Fruit fly (Drosophila melanogaster) whole organism, embryonic: ENCODE measurements around the gene IntS10.

Experiments used
- Asciz ChIP-seq: fragments of 200-800 bp; sonication (Bioruptor generic); optimal IDR thresholded peaks from 2 replicates; lab custom pipeline; 2017; ENCODE audit warnings: missing biosample characterization, mild to moderate bottlenecking, missing genetic modification characterization, missing genetic modification reagents
- CG10462 ChIP-seq: fragments of 200-800 bp; sonication (Bioruptor generic); optimal IDR thresholded peaks from 2 replicates; lab custom pipeline; 2016; ENCODE audit warnings: missing biosample characterization, missing genetic modification characterization
- CG11247 ChIP-seq: fragments of 200-800 bp; sonication (Bioruptor generic); IDR thresholded peaks from 2 replicates; pipeline ENCODE4 v1.3.6; 2022; ENCODE audit warnings: missing biosample characterization, missing genetic modification characterization
- CG11504 ChIP-seq: fragments of 200-800 bp; sonication (Bioruptor generic); optimal IDR thresholded peaks from 3 replicates; lab custom pipeline; 2019; ENCODE audit warnings: missing biosample characterization, mild to moderate bottlenecking, missing genetic modification characterization, moderate library complexity
- CG12659 ChIP-seq: fragments of 200-800 bp; sonication (Bioruptor generic); optimal IDR thresholded peaks from 3 replicates; lab custom pipeline; 2017; ENCODE audit warnings: mild to moderate bottlenecking, missing biosample characterization, missing genetic modification reagents, missing genetic modification characterization
- CG13296 ChIP-seq: fragments of 200-800 bp; sonication (Bioruptor generic); optimal IDR thresholded peaks from 3 replicates; lab custom pipeline; 2018; ENCODE audit warnings: missing biosample characterization, mild to moderate bottlenecking, missing genetic modification characterization
- CG13775 ChIP-seq: fragments of 200-800 bp; sonication (Bioruptor generic); optimal IDR thresholded peaks from 3 replicates; lab custom pipeline; 2017; ENCODE audit warnings: missing biosample characterization, mild to moderate bottlenecking, missing genetic modification characterization
- CG14050 ChIP-seq: fragments of 200-800 bp; sonication (Bioruptor generic); IDR thresholded peaks from 3 replicates; pipeline ENCODE4 v1.3.6; 2022; ENCODE audit warnings: missing biosample characterization, missing genetic modification characterization
- CG17186 ChIP-seq: fragments of 200-800 bp; sonication (Bioruptor generic); optimal IDR thresholded peaks from 3 replicates; lab custom pipeline; 2017; ENCODE audit warnings: missing biosample characterization, missing genetic modification reagents, missing genetic modification characterization
- CG18619 ChIP-seq: fragments of 200-800 bp; sonication (Bioruptor generic); optimal IDR thresholded peaks from 3 replicates; lab custom pipeline; 2017; ENCODE audit warnings: missing biosample characterization, mild to moderate bottlenecking, missing genetic modification characterization
- CG18764 ChIP-seq: fragments of 200-800 bp; sonication (Bioruptor generic); optimal IDR thresholded peaks from 3 replicates; lab custom pipeline; 2016; ENCODE audit warnings: missing biosample characterization, missing genetic modification characterization
- CG2678 ChIP-seq: fragments of 200-800 bp; sonication (Bioruptor generic); optimal IDR thresholded peaks from 3 replicates; lab custom pipeline; 2019; ENCODE audit warnings: missing biosample characterization, mild to moderate bottlenecking, missing genetic modification characterization, moderate library complexity
- CG30020 ChIP-seq: fragments of 200-800 bp; optimal IDR thresholded peaks from 2 replicates; lab custom pipeline; 2019; ENCODE audit warnings: missing biosample characterization, mild to moderate bottlenecking, missing genetic modification characterization, moderate library complexity
- CG31365 ChIP-seq: fragments of 200-800 bp; sonication (Bioruptor generic); optimal IDR thresholded peaks from 2 replicates; lab custom pipeline; 2018; ENCODE audit warnings: missing biosample characterization, mild to moderate bottlenecking, missing genetic modification characterization
- CG42726 ChIP-seq: fragments of 200-800 bp; sonication (Bioruptor generic); IDR thresholded peaks from 2 replicates; pipeline ENCODE4 v1.3.6; 2022; ENCODE audit warnings: missing biosample characterization, missing genetic modification characterization; ENCODE audit not compliant: partially characterized antibody
- CG4328 ChIP-seq: fragments of 200-800 bp; sonication (Bioruptor generic); optimal IDR thresholded peaks from 3 replicates; lab custom pipeline; 2017; ENCODE audit warnings: missing biosample characterization, missing genetic modification reagents, missing genetic modification characterization
- CG4404 ChIP-seq: fragments of 200-800 bp; sonication (Bioruptor generic); IDR thresholded peaks from 2 replicates; pipeline ENCODE4 v1.3.6; 2022; ENCODE audit warnings: missing biosample characterization, missing genetic modification characterization
- CG4617 ChIP-seq: fragments of 200-800 bp; sonication (Bioruptor generic); optimal IDR thresholded peaks from 3 replicates; lab custom pipeline; 2016; ENCODE audit warnings: missing biosample characterization, missing genetic modification characterization, borderline replicate concordance
- CG8388 ChIP-seq: fragments of 200-800 bp; sonication (Bioruptor generic); optimal IDR thresholded peaks from 2 replicates; lab custom pipeline; 2019; ENCODE audit warnings: missing biosample characterization, mild to moderate bottlenecking, missing genetic modification characterization, moderate library complexity
- CTCF ChIP-seq: fragments of 200-800 bp; sonication (Bioruptor generic); optimal IDR thresholded peaks from 2 replicates; lab custom pipeline; 2017; ENCODE audit warnings: missing biosample characterization, mild to moderate bottlenecking, missing genetic modification characterization, moderate library complexity
- CrebB ChIP-seq: fragments of 200-800 bp; sonication (Bioruptor generic); optimal IDR thresholded peaks from 3 replicates; lab custom pipeline; 2018; ENCODE audit warnings: missing biosample characterization, mild to moderate bottlenecking, missing genetic modification characterization
- D19B ChIP-seq: fragments of 200-800 bp; sonication (Bioruptor generic); optimal IDR thresholded peaks from 2 replicates; lab custom pipeline; 2017; ENCODE audit warnings: missing biosample characterization, mild to moderate bottlenecking, missing genetic modification characterization
- Dad ChIP-seq: fragments of 200-800 bp; sonication (Bioruptor generic); optimal IDR thresholded peaks from 3 replicates; lab custom pipeline; 2016; ENCODE audit warnings: missing biosample characterization, missing genetic modification characterization
- Dip2 ChIP-seq: fragments of 200-800 bp; sonication (Bioruptor generic); IDR thresholded peaks from 2 replicates; pipeline ENCODE4 v1.3.6; 2022; ENCODE audit warnings: missing biosample characterization, missing genetic modification characterization
- Drgx ChIP-seq: fragments of 200-800 bp; sonication (Bioruptor generic); IDR thresholded peaks from 2 replicates; pipeline ENCODE4 v1.3.6; 2022; ENCODE audit warnings: missing biosample characterization, missing genetic modification characterization
- Fer3 ChIP-seq: fragments of 200-800 bp; sonication (Bioruptor generic); optimal IDR thresholded peaks from 2 replicates; lab custom pipeline; 2018; ENCODE audit warnings: missing biosample characterization, mild to moderate bottlenecking, missing genetic modification characterization, moderate library complexity
- GATAe ChIP-seq: fragments of 200-800 bp; sonication (Bioruptor generic); conservative IDR thresholded peaks from 2 replicates; pipeline ENCODE4 v1.3.6; 2022; ENCODE audit warnings: missing biosample characterization, missing genetic modification characterization
- Hand ChIP-seq: fragments of 200-800 bp; sonication (Bioruptor generic); optimal IDR thresholded peaks from 2 replicates; lab custom pipeline; 2017; ENCODE audit warnings: mild to moderate bottlenecking, missing biosample characterization, missing genetic modification reagents, missing genetic modification characterization
- Kr ChIP-seq: fragments of 200-800 bp; sonication (Bioruptor generic); optimal IDR thresholded peaks from 2 replicates; lab custom pipeline; 2017; ENCODE audit warnings: missing biosample characterization, mild to moderate bottlenecking, missing genetic modification characterization
- Lim3 ChIP-seq: fragments of 200-800 bp; sonication (Bioruptor generic); IDR thresholded peaks from 2 replicates; pipeline ENCODE4 v1.3.6; 2022; ENCODE audit warnings: missing biosample characterization, missing genetic modification characterization
- Mrtf ChIP-seq: fragments of 200-800 bp; sonication (Bioruptor generic); IDR thresholded peaks from 3 replicates; pipeline ENCODE4 v1.3.6; 2022; ENCODE audit warnings: missing biosample characterization, missing genetic modification characterization
- NfI ChIP-seq: fragments of 200-800 bp; sonication (Bioruptor generic); optimal IDR thresholded peaks from 3 replicates; lab custom pipeline; 2018; ENCODE audit warnings: missing biosample characterization, mild to moderate bottlenecking, missing genetic modification characterization, moderate library complexity
- Sin3A ChIP-seq: fragments of >200 bp; optimal IDR thresholded peaks from 2 replicates; lab custom pipeline; 2018
- Six4 ChIP-seq: fragments of 200-800 bp; sonication (Bioruptor generic); optimal IDR thresholded peaks from 2 replicates; lab custom pipeline; 2016; ENCODE audit warnings: missing biosample characterization, missing genetic modification characterization
- Sox100B ChIP-seq: fragments of 200-800 bp; sonication (Bioruptor generic); optimal IDR thresholded peaks from 3 replicates; lab custom pipeline; 2018; ENCODE audit warnings: missing biosample characterization, mild to moderate bottlenecking, missing genetic modification characterization
- Taf1 ChIP-seq: fragments of 200-800 bp; sonication (Bioruptor generic); IDR thresholded peaks from 2 replicates; pipeline ENCODE4 v1.3.6; 2022; ENCODE audit warnings: missing biosample characterization, missing genetic modification characterization
- Tbp ChIP-seq: fragments of >200 bp; optimal IDR thresholded peaks from 2 replicates; lab custom pipeline; 2018; ENCODE audit warnings: missing biosample characterization, missing genetic modification characterization
- al ChIP-seq: fragments of 200-800 bp; sonication (Bioruptor generic); IDR thresholded peaks from 2 replicates; pipeline ENCODE4 v1.3.6; 2022; ENCODE audit warnings: missing biosample characterization, missing genetic modification characterization
- bowl ChIP-seq: fragments of 200-800 bp; sonication (Bioruptor generic); IDR thresholded peaks from 2 replicates; pipeline ENCODE4 v1.3.6; 2022; ENCODE audit warnings: missing biosample characterization, missing genetic modification characterization
- da ChIP-seq: fragments of 200-800 bp; sonication (Bioruptor generic); optimal IDR thresholded peaks from 2 replicates; lab custom pipeline; 2016; ENCODE audit warnings: missing biosample characterization, missing genetic modification characterization
- dimm ChIP-seq: fragments of 200-800 bp; sonication (Bioruptor generic); IDR thresholded peaks from 2 replicates; pipeline ENCODE4 v1.3.6; 2022; ENCODE audit warnings: missing biosample characterization, missing genetic modification characterization
- en ChIP-seq: fragments of 200-800 bp; sonication (Bioruptor generic); optimal IDR thresholded peaks from 2 replicates; lab custom pipeline; 2016; ENCODE audit warnings: missing biosample characterization, missing genetic modification characterization
- fd102C ChIP-seq: fragments of 200-800 bp; sonication (Bioruptor generic); optimal IDR thresholded peaks from 2 replicates; lab custom pipeline; 2018; ENCODE audit warnings: missing biosample characterization, mild to moderate bottlenecking, missing genetic modification characterization, moderate library complexity
- fd3F ChIP-seq: fragments of 200-800 bp; sonication (Bioruptor generic); optimal IDR thresholded peaks from 2 replicates; lab custom pipeline; 2018; ENCODE audit warnings: missing biosample characterization, mild to moderate bottlenecking, missing genetic modification characterization, moderate library complexity
- fru ChIP-seq: fragments of >200 bp; optimal IDR thresholded peaks from 2 replicates; lab custom pipeline; 2017
- ftz-f1 ChIP-seq: fragments of 200-800 bp; sonication (Bioruptor generic); optimal IDR thresholded peaks from 2 replicates; lab custom pipeline; 2016; ENCODE audit warnings: missing biosample characterization, missing genetic modification characterization
- ind ChIP-seq: fragments of 200-800 bp; sonication (Bioruptor generic); optimal IDR thresholded peaks from 3 replicates; lab custom pipeline; 2016; ENCODE audit warnings: missing biosample characterization, missing genetic modification characterization
- knrl ChIP-seq: fragments of 200-800 bp; sonication (Bioruptor generic); IDR thresholded peaks from 3 replicates; pipeline ENCODE4 v1.3.6; 2022; ENCODE audit warnings: missing biosample characterization, missing genetic modification characterization; ENCODE audit not compliant: partially characterized antibody
- onecut ChIP-seq: fragments of 200-800 bp; sonication (Bioruptor generic); IDR thresholded peaks from 2 replicates; pipeline ENCODE4 v1.3.6; 2022; ENCODE audit warnings: missing biosample characterization, missing genetic modification characterization
- tgo ChIP-seq: fragments of 200-800 bp; sonication (Bioruptor generic); IDR thresholded peaks from 3 replicates; pipeline ENCODE4 v1.3.6; 2022; ENCODE audit warnings: missing biosample characterization, missing genetic modification characterization
- z ChIP-seq: fragments of 200-800 bp; sonication (Bioruptor generic); IDR thresholded peaks from 3 replicates; pipeline ENCODE4 v1.3.6; 2022; ENCODE audit warnings: missing biosample characterization, missing genetic modification characterization

IntS10 gene

DNA sequence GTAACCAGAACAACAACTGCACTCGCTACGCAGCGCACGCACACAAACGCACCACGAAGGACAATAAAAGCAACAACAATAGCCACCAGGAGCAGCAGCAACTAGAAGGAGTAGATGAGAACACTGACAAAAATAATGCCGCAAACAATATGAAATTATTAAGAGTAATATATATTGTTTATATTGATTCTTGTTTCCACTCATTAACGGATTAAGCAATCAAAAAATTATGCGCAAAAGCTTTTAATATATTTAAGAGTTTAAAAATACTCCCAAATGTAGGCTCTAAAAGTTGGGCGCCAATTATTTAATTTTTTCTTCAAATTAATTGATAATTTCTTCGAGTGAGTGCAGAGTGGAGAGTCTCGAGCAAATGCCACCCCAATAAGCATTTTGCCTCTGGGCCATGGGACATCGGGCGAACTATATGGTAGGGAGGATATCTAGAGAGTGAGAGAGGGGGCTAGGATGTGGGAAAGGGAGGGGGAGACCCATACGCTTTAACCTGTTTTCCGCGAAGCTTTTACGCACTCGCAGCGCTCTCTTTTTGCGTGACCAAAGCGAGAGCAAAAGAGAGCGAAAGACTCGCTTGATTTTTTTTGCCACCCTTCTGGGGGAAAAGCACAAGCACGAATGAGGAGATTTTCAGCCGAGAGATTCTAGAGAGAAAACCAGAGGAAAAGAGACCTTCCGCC, 18.4 kb downstream of the IntS10 start, which contains the start of gene Rdh (continued):
- TF ChIP-seq Sin3A (lab: Kevin White, UChicago): no peak
- TF ChIP-seq al: no peak
- TF ChIP-seq ind (GFP tag; lab: Kevin White, UChicago): peak; percentile 75
- no peak for TF ChIP-seq dimm (GFP tag; lab: Robert Waterston, UW)
- peak; percentile 82 for TF ChIP-seq CG13775
- TF ChIP-seq knrl: no peak
- TF ChIP-seq Lim3: no peak
- TF ChIP-seq CG4617 (GFP tag; lab: Kevin White, UChicago): no peak
- TF ChIP-seq CG13296: peak; percentile 81
- TF ChIP-seq CG30020: peak; percentile 37
- no peak for TF ChIP-seq z (GFP tag; lab: Robert Waterston, UW)
- TF ChIP-seq Dip2 (GFP tag; lab: Robert Waterston, UW): no peak
- TF ChIP-seq en (GFP tag; lab: Kevin White, UChicago): no peak
- peak; percentile 53; the same call in 2 of the 3 replicates for TF ChIP-seq CG14050 (GFP tag; lab: Robert Waterston, UW)
- TF ChIP-seq fd102C: no peak
- peak; percentile 80 for TF ChIP-seq NfI (GFP tag; lab: Kevin White, UChicago)
- TF ChIP-seq Taf1 (GFP tag; lab: Robert Waterston, UW): 0 out of 2 replicates have a peak, but pooled peaks have one; percentile 10
- peak; percentile 86 for TF ChIP-seq CG4328
- no peak for TF ChIP-seq fru (lab: Kevin White, UChicago)
- peak; percentile 87 for TF ChIP-seq Fer3 (tag; lab: Kevin White, UChicago)
- peak; percentile 21 for TF ChIP-seq Dad (GFP tag; lab: Kevin White, UChicago)
- TF ChIP-seq CG8388 (GFP tag; lab: Kevin White, UChicago): peak; percentile 68
- no peak for TF ChIP-seq da (GFP tag; lab: Kevin White, UChicago)
- no peak for TF ChIP-seq CG42726 (GFP tag; lab: Robert Waterston, UW)
- peak; percentile 65 for TF ChIP-seq Asciz (GFP tag; lab: Kevin White, UChicago)
- TF ChIP-seq ftz-f1 (GFP tag; lab: Kevin White, UChicago): no peak
- TF ChIP-seq fd3F (GFP tag; lab: Kevin White, UChicago): peak; percentile 69
- peak; percentile 85 for TF ChIP-seq CG12659
- TF ChIP-seq CG31365: peak; percentile 37
- TF ChIP-seq CG4404 (GFP tag; lab: Robert Waterston, UW): no peak
- peak; percentile 68 for TF ChIP-seq Six4 (GFP tag; lab: Kevin White, UChicago)
- TF ChIP-seq tgo (GFP tag; lab: Robert Waterston, UW): peak; percentile 68
- TF ChIP-seq Drgx (GFP tag; lab: Robert Waterston, UW): 0 out of 2 replicates have a peak, but pooled peaks have one; percentile 8
- peak; percentile 93 for TF ChIP-seq CG2678 (tag; lab: Kevin White, UChicago)
- TF ChIP-seq onecut (GFP tag; lab: Robert Waterston, UW): peak; percentile 59
- TF ChIP-seq CG18619 (GFP tag; lab: Kevin White, UChicago): peak; percentile 80
- peak; percentile 52; the same call in 1 of the 3 replicates for TF ChIP-seq Mrtf
- TF ChIP-seq CG11247: no peak
- TF ChIP-seq bowl (GFP tag; lab: Robert Waterston, UW): no peak
- no peak for TF ChIP-seq CG17186 (GFP tag; lab: Kevin White, UChicago)
- peak; percentile 61 for TF ChIP-seq CrebB
- peak; percentile 23 for TF ChIP-seq CTCF
- peak; percentile 45 for TF ChIP-seq D19B (GFP tag; lab: Kevin White, UChicago)
- peak; percentile 84 for TF ChIP-seq Sox100B (GFP tag; lab: Kevin White, UChicago)
- no peak for TF ChIP-seq GATAe
- TF ChIP-seq Kr: no peak
- peak; percentile 88 for TF ChIP-seq CG11504 (tag; lab: Kevin White, UChicago)
- TF ChIP-seq Tbp: no peak
- peak; percentile 24 for TF ChIP-seq CG10462
- TF ChIP-seq CG18764 (GFP tag; lab: Kevin White, UChicago): peak; percentile 52
- peak; percentile 91 for TF ChIP-seq Hand
